Fruit fly (Drosophila melanogaster) whole organism, embryonic: ENCODE data around the gene mib1.

Experiments used
- CG10565 ChIP-seq: fragments of 200-800 bp; sonication (Bioruptor generic); optimal IDR thresholded peaks from 3 replicates; lab custom pipeline; 2016; ENCODE audit warnings: missing biosample characterization, mild to moderate bottlenecking, missing genetic modification characterization
- CG11398 ChIP-seq: fragments of 200-800 bp; sonication (Bioruptor generic); optimal IDR thresholded peaks from 2 replicates; lab custom pipeline; 2016; ENCODE audit warnings: missing biosample characterization, missing genetic modification characterization
- CG12299 ChIP-seq: fragments of 200-800 bp; sonication (Bioruptor generic); optimal IDR thresholded peaks from 2 replicates; lab custom pipeline; 2018; ENCODE audit warnings: missing biosample characterization, mild to moderate bottlenecking, missing genetic modification characterization
- CG12391 ChIP-seq: fragments of 200-800 bp; sonication (Bioruptor generic); optimal IDR thresholded peaks from 3 replicates; lab custom pipeline; 2018; ENCODE audit warnings: missing biosample characterization, mild to moderate bottlenecking, missing genetic modification characterization, moderate library complexity
- CG12769 ChIP-seq: fragments of 200-800 bp; sonication (Bioruptor generic); optimal IDR thresholded peaks from 2 replicates; lab custom pipeline; 2019; ENCODE audit warnings: missing biosample characterization, mild to moderate bottlenecking, missing genetic modification characterization, moderate library complexity
- CG13287 ChIP-seq: fragments of 200-800 bp; sonication (Bioruptor generic); IDR thresholded peaks from 2 replicates; pipeline ENCODE4 v1.3.6; 2022; ENCODE audit warnings: missing biosample characterization, missing genetic modification characterization; ENCODE audit not compliant: partially characterized antibody
- CG14710 ChIP-seq: fragments of 200-800 bp; sonication (Bioruptor generic); optimal IDR thresholded peaks from 3 replicates; lab custom pipeline; 2019; ENCODE audit warnings: missing biosample characterization, mild to moderate bottlenecking, missing genetic modification characterization, moderate library complexity
- CG2116 ChIP-seq: fragments of 200-800 bp; sonication (Bioruptor generic); optimal IDR thresholded peaks from 3 replicates; lab custom pipeline; 2018; ENCODE audit warnings: missing biosample characterization, mild to moderate bottlenecking, missing genetic modification characterization
- CG33557 ChIP-seq: fragments of 200-800 bp; sonication (Bioruptor generic); optimal IDR thresholded peaks from 2 replicates; lab custom pipeline; 2019; ENCODE audit warnings: missing biosample characterization, mild to moderate bottlenecking, missing genetic modification characterization, moderate library complexity
- CG34376 ChIP-seq: fragments of 200-800 bp; sonication (Bioruptor generic); optimal IDR thresholded peaks from 2 replicates; lab custom pipeline; 2018; ENCODE audit warnings: missing biosample characterization, mild to moderate bottlenecking, missing genetic modification characterization
- CG6654 ChIP-seq: fragments of 200-800 bp; sonication (Bioruptor generic); optimal IDR thresholded peaks from 2 replicates; lab custom pipeline; 2017; ENCODE audit warnings: missing biosample characterization, mild to moderate bottlenecking, missing genetic modification characterization
- CG7372 ChIP-seq: fragments of 200-800 bp; sonication (Bioruptor generic); IDR thresholded peaks from 2 replicates; pipeline ENCODE4 v1.3.6; 2022; ENCODE audit warnings: missing biosample characterization, missing genetic modification characterization
- CG7839 ChIP-seq: fragments of 200-800 bp; sonication (Bioruptor generic); optimal IDR thresholded peaks from 3 replicates; lab custom pipeline; 2018; ENCODE audit warnings: missing biosample characterization, mild to moderate bottlenecking, missing genetic modification characterization, moderate library complexity
- CG9876 ChIP-seq: fragments of 200-800 bp; sonication (Bioruptor generic); optimal IDR thresholded peaks from 2 replicates; lab custom pipeline; 2016; ENCODE audit warnings: missing biosample characterization, missing genetic modification characterization
- D19B ChIP-seq: fragments of 200-800 bp; sonication (Bioruptor generic); optimal IDR thresholded peaks from 2 replicates; lab custom pipeline; 2017; ENCODE audit warnings: missing biosample characterization, mild to moderate bottlenecking, missing genetic modification characterization
- Dbx ChIP-seq: fragments of 200-800 bp; sonication (Bioruptor generic); IDR thresholded peaks from 3 replicates; pipeline ENCODE4 v1.3.6; 2022; ENCODE audit warnings: missing biosample characterization, missing genetic modification characterization
- Dfd ChIP-seq, 2 experiments: fragments of >200 bp; optimal IDR thresholded peaks; 2 replicates each; lab custom pipeline; 2017; ENCODE audit warnings: missing biosample characterization in 2 of 2, missing genetic modification characterization in 2 of 2
- Dp ChIP-seq: fragments of 200-800 bp; sonication (Bioruptor generic); optimal IDR thresholded peaks from 2 replicates; lab custom pipeline; 2018; ENCODE audit warnings: missing biosample characterization, mild to moderate bottlenecking, missing genetic modification characterization, moderate library complexity
- Gug ChIP-seq: fragments of 200-800 bp; sonication (Bioruptor generic); IDR thresholded peaks from 4 replicates; pipeline ENCODE4 v1.3.6; 2022; ENCODE audit warnings: missing biosample characterization, missing genetic modification characterization
- HLH3B ChIP-seq: fragments of 200-800 bp; sonication (Bioruptor generic); IDR thresholded peaks from 2 replicates; pipeline ENCODE4 v1.3.6; 2022; ENCODE audit warnings: missing biosample characterization, missing genetic modification characterization
- Hey ChIP-seq: fragments of 200-800 bp; sonication (Bioruptor generic); optimal IDR thresholded peaks from 3 replicates; lab custom pipeline; 2018; ENCODE audit warnings: missing biosample characterization, mild to moderate bottlenecking, missing genetic modification characterization
- Lhr ChIP-seq: fragments of 200-800 bp; sonication (Bioruptor generic); optimal IDR thresholded peaks from 3 replicates; lab custom pipeline; 2017; ENCODE audit warnings: mild to moderate bottlenecking, missing biosample characterization, missing genetic modification reagents, missing genetic modification characterization
- Lim3 ChIP-seq: fragments of 200-800 bp; sonication (Bioruptor generic); IDR thresholded peaks from 2 replicates; pipeline ENCODE4 v1.3.6; 2022; ENCODE audit warnings: missing biosample characterization, missing genetic modification characterization
- Mes4 ChIP-seq: fragments of 200-800 bp; sonication (Bioruptor generic); optimal IDR thresholded peaks from 2 replicates; lab custom pipeline; 2016; ENCODE audit warnings: missing biosample characterization, missing genetic modification characterization
- Nf-YA ChIP-seq: fragments of 200-800 bp; sonication (Bioruptor generic); IDR thresholded peaks from 2 replicates; pipeline ENCODE4 v1.3.6; 2022; ENCODE audit warnings: missing biosample characterization, missing genetic modification characterization
- Oli ChIP-seq: fragments of 200-800 bp; sonication (Bioruptor generic); optimal IDR thresholded peaks from 2 replicates; lab custom pipeline; 2018; ENCODE audit warnings: missing biosample characterization, mild to moderate bottlenecking, missing genetic modification characterization, moderate library complexity
- Sry-δ ChIP-seq: fragments of 200-800 bp; sonication (Bioruptor generic); optimal IDR thresholded peaks from 2 replicates; lab custom pipeline; 2016; ENCODE audit warnings: missing biosample characterization, missing genetic modification characterization
- Stat92E ChIP-seq, 3 experiments: fragments of >200 bp in 2 of 3; fragments of 200-800 bp in 1 of 3; sonication (Bioruptor generic) in 1 of 3; optimal IDR thresholded peaks; 2 replicates each; lab custom pipeline; 2017 to 2019; ENCODE audit warnings: missing biosample characterization in 3 of 3, missing genetic modification characterization in 3 of 3, mild to moderate bottlenecking in 1 of 3, moderate library complexity in 1 of 3
- TFAM ChIP-seq: fragments of 200-800 bp; sonication (Bioruptor generic); optimal IDR thresholded peaks from 2 replicates; lab custom pipeline; 2017; ENCODE audit warnings: missing biosample characterization, missing genetic modification characterization, inconsistent platforms
- Taf1 ChIP-seq: fragments of 200-800 bp; sonication (Bioruptor generic); IDR thresholded peaks from 2 replicates; pipeline ENCODE4 v1.3.6; 2022; ENCODE audit warnings: missing biosample characterization, missing genetic modification characterization
- Usf ChIP-seq: fragments of 200-800 bp; sonication (Bioruptor generic); optimal IDR thresholded peaks from 2 replicates; lab custom pipeline; 2017; ENCODE audit warnings: missing genotype, missing biosample characterization, missing genetic modification characterization
- ci ChIP-seq: fragments of 200-800 bp; sonication (Bioruptor generic); IDR thresholded peaks from 3 replicates; pipeline ENCODE4 v1.3.6; 2022; ENCODE audit warnings: missing biosample characterization, missing genetic modification characterization
- en ChIP-seq: fragments of 200-800 bp; sonication (Bioruptor generic); optimal IDR thresholded peaks from 2 replicates; lab custom pipeline; 2016; ENCODE audit warnings: missing biosample characterization, missing genetic modification characterization
- fd3F ChIP-seq: fragments of 200-800 bp; sonication (Bioruptor generic); optimal IDR thresholded peaks from 2 replicates; lab custom pipeline; 2018; ENCODE audit warnings: missing biosample characterization, mild to moderate bottlenecking, missing genetic modification characterization, moderate library complexity
- gce ChIP-seq: fragments of 200-800 bp; sonication (Bioruptor generic); IDR thresholded peaks from 3 replicates; pipeline ENCODE4 v1.3.6; 2022; ENCODE audit warnings: missing biosample characterization, missing genetic modification characterization
- gcm ChIP-seq: fragments of 200-800 bp; sonication (Bioruptor generic); optimal IDR thresholded peaks from 2 replicates; lab custom pipeline; 2019; ENCODE audit warnings: missing biosample characterization, mild to moderate bottlenecking, missing genetic modification characterization, moderate library complexity
- gem ChIP-seq: fragments of 200-800 bp; sonication (Bioruptor generic); optimal IDR thresholded peaks from 2 replicates; lab custom pipeline; 2019; ENCODE audit warnings: missing biosample characterization, mild to moderate bottlenecking, missing genetic modification characterization, moderate library complexity
- grn ChIP-seq: fragments of 200-800 bp; sonication (Bioruptor generic); optimal IDR thresholded peaks from 3 replicates; lab custom pipeline; 2017; ENCODE audit warnings: missing biosample characterization, missing genetic modification characterization
- hkb ChIP-seq, 2 experiments: fragments of 200-800 bp in 1 of 2; fragments of >200 bp in 1 of 2; sonication (Bioruptor generic) in 1 of 2; IDR thresholded peaks in 1 of 2; optimal IDR thresholded peaks in 1 of 2; 2 replicates each; pipeline versions ENCODE4 v1.3.6 to Lab custom; 2017 to 2022; ENCODE audit warnings: missing biosample characterization in 1 of 2, missing genetic modification characterization in 1 of 2
- lmd ChIP-seq: fragments of 200-800 bp; sonication (Bioruptor generic); IDR thresholded peaks from 2 replicates; pipeline ENCODE4 v1.3.6; 2022; ENCODE audit warnings: missing biosample characterization, missing genetic modification characterization
- mld ChIP-seq: fragments of 200-800 bp; sonication (Bioruptor generic); IDR thresholded peaks from 3 replicates; pipeline ENCODE4 v1.3.6; 2022; ENCODE audit warnings: missing biosample characterization, missing genetic modification characterization; ENCODE audit not compliant: partially characterized antibody
- nom ChIP-seq: fragments of 200-800 bp; sonication (Bioruptor generic); optimal IDR thresholded peaks from 2 replicates; lab custom pipeline; 2017; ENCODE audit warnings: missing biosample characterization, missing genetic modification characterization, mild to moderate bottlenecking, moderate library complexity, missing genetic modification reagents
- pfk ChIP-seq: fragments of 200-800 bp; sonication (Bioruptor generic); optimal IDR thresholded peaks from 2 replicates; lab custom pipeline; 2018; ENCODE audit warnings: missing biosample characterization, mild to moderate bottlenecking, missing genetic modification characterization, moderate library complexity
- sc ChIP-seq, 3 experiments: fragments of >200 bp in 2 of 3; fragments of 200-800 bp in 1 of 3; sonication (Bioruptor generic) in 1 of 3; optimal IDR thresholded peaks; 2 replicates in 2 of 3; 3 replicates in 1 of 3; lab custom pipeline; 2017; ENCODE audit warnings: mild to moderate bottlenecking in 1 of 3, missing biosample characterization in 1 of 3, missing genetic modification characterization in 1 of 3, missing genetic modification reagents in 1 of 3
- sd ChIP-seq: fragments of 200-800 bp; sonication (Bioruptor generic); optimal IDR thresholded peaks from 3 replicates; lab custom pipeline; 2018; ENCODE audit warnings: missing biosample characterization, mild to moderate bottlenecking, missing genetic modification characterization, moderate library complexity
- so ChIP-seq: fragments of 200-800 bp; sonication (Bioruptor generic); IDR thresholded peaks from 3 replicates; pipeline ENCODE4 v1.3.6; 2022; ENCODE audit warnings: missing biosample characterization, missing genetic modification characterization
- tin ChIP-seq: fragments of 200-800 bp; sonication (Bioruptor generic); optimal IDR thresholded peaks from 3 replicates; lab custom pipeline; 2016; ENCODE audit warnings: missing biosample characterization, missing genetic modification characterization
- wek ChIP-seq: fragments of 200-800 bp; sonication (Bioruptor generic); optimal IDR thresholded peaks from 3 replicates; lab custom pipeline; 2018; ENCODE audit warnings: missing biosample characterization, mild to moderate bottlenecking, missing genetic modification characterization, moderate library complexity

mib1 gene

DNA sequence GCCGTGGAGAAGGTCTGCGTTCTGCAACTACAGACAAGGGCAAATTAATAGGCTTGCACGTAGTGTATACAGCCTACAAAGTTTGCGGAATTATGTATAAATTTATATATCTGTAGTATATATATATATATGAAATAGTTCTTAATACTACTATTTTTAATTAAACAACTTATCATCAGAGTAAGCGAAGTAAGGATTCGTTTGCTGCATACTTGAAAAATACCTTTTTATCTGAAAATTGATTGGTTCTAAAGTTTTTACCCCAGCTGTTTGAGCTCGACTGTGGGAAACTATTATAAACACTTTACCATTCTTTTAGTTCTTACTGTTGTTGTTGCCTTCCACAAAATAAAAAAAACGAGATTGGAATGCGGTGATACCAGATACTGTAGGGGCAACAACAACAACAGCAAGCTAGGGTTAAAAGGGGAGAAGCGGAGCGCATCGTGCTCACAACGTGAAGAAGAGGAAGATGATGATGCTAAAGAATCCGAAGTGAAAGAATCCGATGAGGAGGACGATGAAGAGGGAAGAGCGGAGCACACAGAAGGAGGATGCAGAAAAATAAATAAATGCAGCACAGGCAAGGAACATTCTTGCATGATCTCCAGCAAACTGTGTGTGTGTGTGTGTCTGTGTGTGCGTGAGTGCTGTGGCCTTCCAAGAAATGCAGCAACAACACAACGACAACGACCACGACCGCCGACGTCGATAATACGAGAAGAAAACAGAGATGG lies 31.6 kb upstream of the mib1 start (continued):
- TF ChIP-seq D19B (GFP tag; lab: Kevin White, UChicago) (no peak), CG7839 (peak; percentile 64), CG11398 (GFP tag; lab: Kevin White, UChicago) (no peak), CG34376 (GFP tag; lab: Kevin White, UChicago) (no peak), CG12769 (tag; lab: Kevin White, UChicago) (no peak), Lim3 (GFP tag; lab: Robert Waterston, UW) (no peak), grn (peak; percentile 13), tin (GFP tag; lab: Kevin White, UChicago) (no peak), Dp (GFP tag; lab: Kevin White, UChicago) (no peak), CG14710 (tag; lab: Kevin White, UChicago) (peak; percentile 66), Gug (GFP tag; lab: Robert Waterston, UW) (no peak), gem (peak; percentile 73), CG6654 (no peak), Lhr (GFP tag; lab: Kevin White, UChicago) (no peak), hkb (optimal IDR thresholded peaks at IDR 0.05; lab: Kevin White, UChicago) (no peak), hkb (GFP tag; IDR thresholded peaks at IDR 0.05; lab: Robert Waterston, UW) (peak; percentile 69), pfk (no peak), wek (no peak), Mes4 (GFP tag; lab: Kevin White, UChicago) (no peak), Sry-δ (no peak), CG10565 (GFP tag; lab: Kevin White, UChicago) (no peak), CG12299 (peak; percentile 7), Dbx (GFP tag; lab: Robert Waterston, UW) (no peak), CG12391 (tag; lab: Kevin White, UChicago) (peak; percentile 71), CG9876 (GFP tag; lab: Kevin White, UChicago) (no peak), gcm (GFP tag; lab: Kevin White, UChicago) (no peak), Nf-YA (GFP tag; lab: Robert Waterston, UW) (no peak), Stat92E (GFP tag; optimal IDR thresholded peaks at IDR 0.05; lab: Kevin White, UChicago) (peak in 1 of 3 experiments; percentile 94), CG7372 (GFP tag; lab: Robert Waterston, UW) (no peak), sd (tag; lab: Kevin White, UChicago) (peak; percentile 96), ci (no peak), TFAM (no peak), Usf (GFP tag; lab: Kevin White, UChicago) (no peak), CG13287 (GFP tag; lab: Robert Waterston, UW) (no peak), Hey (no peak), Taf1 (GFP tag; lab: Robert Waterston, UW) (no peak), Dfd (GFP tag; optimal IDR thresholded peaks at IDR 0.05; lab: Kevin White, UChicago) (no peak), Oli (tag; lab: Kevin White, UChicago) (peak; percentile 69), so (GFP tag; lab: Robert Waterston, UW) (peak; percentile 48; the same call in 2 of the 3 replicates), nom (GFP tag; lab: Kevin White, UChicago) (peak; percentile 85), fd3F (GFP tag; lab: Kevin White, UChicago) (no peak), HLH3B (peak; percentile 30; the same call in 1 of the 2 replicates), en (GFP tag; lab: Kevin White, UChicago) (no peak), sc (optimal IDR thresholded peaks at IDR 0.05; lab: Kevin White, UChicago) (no peak), sc (GFP tag; optimal IDR thresholded peaks at IDR 0.05; lab: Kevin White, UChicago) (peak; percentile 28), lmd (GFP tag; lab: Robert Waterston, UW) (peak; percentile 9; the same call in 1 of the 2 replicates), CG2116 (GFP tag; lab: Kevin White, UChicago) (no peak), CG33557 (GFP tag; lab: Kevin White, UChicago) (peak; percentile 77), gce (no peak), mld (GFP tag; lab: Robert Waterston, UW) (no peak)
